Worm (Caenorhabditis elegans): ENCODE data around the gene C02B10.3.
A peak's percentile ranks its signal among the peaks of the same experiment; 100 is the strongest.
"Not testable (repeated sequence)": the region's sequence is repeated elsewhere in the genome, so short reads cannot be mapped to it uniquely, and the experiment has no call there.

The C02B10.3 gene

ce11 chrIV:5062278-5062677, 40.8 kb downstream of the C02B10.3 start, which contains the start of gene msp-57:
TSS of gene msp-57 (plus strand) at chrIV:5062578.
- not testable (repeated sequence) for TF ChIP-seq nhr-10, fos-1, alr-1 (tag; optimal IDR thresholded peaks at IDR 0.05)

ce11 chrIV:5060984-5061383, 42.1 kb downstream of the C02B10.3 start, which contains the start of gene C09B9.7:
TSS of gene C09B9.7 (minus strand) at chrIV:5061084.
- TF ChIP-seq nhr-129 (tag; optimal IDR thresholded peaks at IDR 0.05) (no peak), snpc-4 (tag; optimal IDR thresholded peaks at IDR 0.05) (no peak), sma-9 (GFP tag; optimal IDR thresholded peaks at IDR 0.05) (no peak), sma-9 (tag; optimal IDR thresholded peaks at IDR 0.05) (no peak), ztf-11 (tag; optimal IDR thresholded peaks at IDR 0.05) (no peak), lin-11 (tag; optimal IDR thresholded peaks at IDR 0.05) (no peak), gmeb-1 (tag; optimal IDR thresholded peaks at IDR 0.05) (no peak), unc-62 (GFP tag; optimal IDR thresholded peaks at IDR 0.05) (no peak), sem-4 (tag; optimal IDR thresholded peaks at IDR 0.05) (no peak), elt-1 (tag; optimal IDR thresholded peaks at IDR 0.05) (no peak)

ce11 chrIV:5055964-5056588, 47.0 kb downstream of the C02B10.3 start, which contains the start of gene msp-55:
TSS of gene msp-55 (minus strand) at chrIV:5056014.
- TF ChIP-seq lin-39 (tag; optimal IDR thresholded peaks at IDR 0.05): no peak
- TF ChIP-seq crh-2 (tag; optimal IDR thresholded peaks at IDR 0.05): no peak
- TF ChIP-seq ztf-4 (tag; optimal IDR thresholded peaks at IDR 0.05): no peak
- TF ChIP-seq dmd-4 (tag; optimal IDR thresholded peaks at IDR 0.05): no peak
- no peak for TF ChIP-seq elt-1 (tag; optimal IDR thresholded peaks at IDR 0.05)
- TF ChIP-seq R02D3.7 (tag; optimal IDR thresholded peaks at IDR 0.05): no peak
- no peak for TF ChIP-seq ama-1 (optimal IDR thresholded peaks at IDR 0.05)
- TF ChIP-seq nhr-25 (tag; optimal IDR thresholded peaks at IDR 0.05): no peak

- TF ChIP-seq dmd-4 (tag; optimal IDR thresholded peaks at IDR 0.05) (no peak), crh-2 (tag; optimal IDR thresholded peaks at IDR 0.05) (no peak), ceh-82 (tag; optimal IDR thresholded peaks at IDR 0.05) (no peak), unc-55 (GFP tag; optimal IDR thresholded peaks at IDR 0.05) (peak; percentile 78), sma-3 (GFP tag; optimal IDR thresholded peaks at IDR 0.05) (no peak), nhr-129 (tag; optimal IDR thresholded peaks at IDR 0.05) (no peak), mab-5 (tag; optimal IDR thresholded peaks at IDR 0.05) (peak; percentile 83), elt-3 (tag; optimal IDR thresholded peaks at IDR 0.05) (no peak)
Measured at ce11 chrIV:5054297-5054696, 48.8 kb downstream of the C02B10.3 start.

- TF ChIP-seq lin-39 (tag; optimal IDR thresholded peaks at IDR 0.05) (no peak), C34F6.9 (tag; optimal IDR thresholded peaks at IDR 0.05) (no peak), ama-1 (optimal IDR thresholded peaks at IDR 0.05) (no peak), lsy-2 (tag; optimal IDR thresholded peaks at IDR 0.05) (no peak), crh-2 (tag; optimal IDR thresholded peaks at IDR 0.05) (no peak), sem-4 (tag; optimal IDR thresholded peaks at IDR 0.05) (no peak), blmp-1 (tag; optimal IDR thresholded peaks at IDR 0.05; ENCODE audit: insufficient read depth) (no peak), unc-39 (tag; optimal IDR thresholded peaks at IDR 0.05) (no peak)
Measured at ce11 chrIV:5045389-5045788, 57.7 kb downstream of the C02B10.3 start, which contains the start of gene hot-9. TSS of gene hot-9 (minus strand) at chrIV:5045489.

All from whole organism, L2 larva.